Fruit fly (Drosophila melanogaster) whole organism, embryonic: ENCODE measurements around the gene CG17660.
A peak's percentile ranks its signal among the peaks of the same experiment; 100 is the strongest.

Experiments
- B-H1 ChIP-seq: fragments of 200-800 bp; sonication (Bioruptor generic); IDR thresholded peaks from 3 replicates; pipeline ENCODE4 v1.3.6; 2022; ENCODE audit warnings: missing biosample characterization, missing genetic modification characterization
- CG10959 ChIP-seq: fragments of 200-800 bp; sonication (Bioruptor generic); IDR thresholded peaks from 2 replicates; pipeline ENCODE4 v1.3.6; 2022; ENCODE audit warnings: missing biosample characterization, missing genetic modification characterization
- CG12104 ChIP-seq: fragments of 200-800 bp; sonication (Bioruptor generic); optimal IDR thresholded peaks from 3 replicates; lab custom pipeline; 2016; ENCODE audit warnings: missing biosample characterization, missing genetic modification characterization
- CG12155 ChIP-seq: fragments of 200-800 bp; sonication (Bioruptor generic); optimal IDR thresholded peaks from 3 replicates; lab custom pipeline; 2016; ENCODE audit warnings: missing biosample characterization, missing genetic modification characterization
- CG1233 ChIP-seq: fragments of 200-800 bp; sonication (Bioruptor generic); optimal IDR thresholded peaks from 4 replicates; lab custom pipeline; 2018; ENCODE audit warnings: missing biosample characterization, mild to moderate bottlenecking, missing genetic modification characterization
- CG12391 ChIP-seq: fragments of 200-800 bp; sonication (Bioruptor generic); optimal IDR thresholded peaks from 3 replicates; lab custom pipeline; 2018; ENCODE audit warnings: missing biosample characterization, mild to moderate bottlenecking, missing genetic modification characterization, moderate library complexity
- CG14860 ChIP-seq: fragments of 200-800 bp; sonication (Bioruptor generic); IDR thresholded peaks from 3 replicates; pipeline ENCODE4 v1.3.6; 2022; ENCODE audit warnings: missing biosample characterization, missing genetic modification characterization; ENCODE audit not compliant: partially characterized antibody
- CG15073 ChIP-seq: fragments of 200-800 bp; sonication (Bioruptor generic); optimal IDR thresholded peaks from 2 replicates; lab custom pipeline; 2016; ENCODE audit warnings: missing biosample characterization, missing genetic modification characterization
- CG15269 ChIP-seq: fragments of 200-800 bp; sonication (Bioruptor generic); optimal IDR thresholded peaks from 2 replicates; lab custom pipeline; 2018; ENCODE audit warnings: missing biosample characterization, mild to moderate bottlenecking, missing genetic modification characterization, moderate library complexity
- CG15479 ChIP-seq: fragments of 200-800 bp; sonication (Bioruptor generic); optimal IDR thresholded peaks from 3 replicates; lab custom pipeline; 2019; ENCODE audit warnings: missing biosample characterization, mild to moderate bottlenecking, missing genetic modification characterization, moderate library complexity
- CG17912 ChIP-seq: fragments of 200-800 bp; sonication (Bioruptor generic); optimal IDR thresholded peaks from 2 replicates; lab custom pipeline; 2018; ENCODE audit warnings: missing biosample characterization, mild to moderate bottlenecking, missing genetic modification characterization
- CG32772 ChIP-seq: fragments of 200-800 bp; sonication (Bioruptor generic); IDR thresholded peaks from 2 replicates; pipeline ENCODE4 v1.3.6; 2022; ENCODE audit warnings: missing biosample characterization, missing genetic modification characterization
- CG33557 ChIP-seq: fragments of 200-800 bp; sonication (Bioruptor generic); optimal IDR thresholded peaks from 2 replicates; lab custom pipeline; 2019; ENCODE audit warnings: missing biosample characterization, mild to moderate bottlenecking, missing genetic modification characterization, moderate library complexity
- CG34376 ChIP-seq: fragments of 200-800 bp; sonication (Bioruptor generic); optimal IDR thresholded peaks from 2 replicates; lab custom pipeline; 2018; ENCODE audit warnings: missing biosample characterization, mild to moderate bottlenecking, missing genetic modification characterization
- CG3726 ChIP-seq: fragments of 200-800 bp; sonication (Bioruptor generic); IDR thresholded peaks from 3 replicates; pipeline ENCODE4, ENCODE4 v1.3.6; 2022; ENCODE audit warnings: missing biosample characterization, missing genetic modification characterization
- CG3847 ChIP-seq: fragments of 200-800 bp; sonication (Bioruptor generic); IDR thresholded peaks from 2 replicates; pipeline ENCODE4 v1.3.6; 2022; ENCODE audit warnings: missing biosample characterization, missing genetic modification characterization
- CG6272 ChIP-seq: fragments of 200-800 bp; sonication (Bioruptor generic); IDR thresholded peaks from 2 replicates; pipeline ENCODE4 v1.3.6; 2022; ENCODE audit warnings: missing biosample characterization, missing genetic modification characterization
- Deaf1 ChIP-seq: fragments of 200-800 bp; optimal IDR thresholded peaks from 3 replicates; lab custom pipeline; 2019; ENCODE audit warnings: missing biosample characterization, mild to moderate bottlenecking, missing genetic modification characterization, moderate library complexity
- Fer3 ChIP-seq: fragments of 200-800 bp; sonication (Bioruptor generic); optimal IDR thresholded peaks from 2 replicates; lab custom pipeline; 2018; ENCODE audit warnings: missing biosample characterization, mild to moderate bottlenecking, missing genetic modification characterization, moderate library complexity
- Hr39 ChIP-seq: fragments of >200 bp; optimal IDR thresholded peaks from 2 replicates; lab custom pipeline; 2017
- Hr51 ChIP-seq, 2 experiments: fragments of 200-800 bp; sonication (Bioruptor generic); optimal IDR thresholded peaks; 2 replicates in 1 of 2; 3 replicates in 1 of 2; lab custom pipeline; 2016 to 2018; ENCODE audit warnings: missing biosample characterization in 2 of 2, missing genetic modification characterization in 2 of 2, mild to moderate bottlenecking in 1 of 2, moderate library complexity in 1 of 2
- NK7.1 ChIP-seq: fragments of 200-800 bp; sonication (Bioruptor generic); optimal IDR thresholded peaks from 3 replicates; lab custom pipeline; 2016; ENCODE audit warnings: missing biosample characterization, missing genetic modification characterization
- NfI ChIP-seq: fragments of 200-800 bp; sonication (Bioruptor generic); optimal IDR thresholded peaks from 3 replicates; lab custom pipeline; 2018; ENCODE audit warnings: missing biosample characterization, mild to moderate bottlenecking, missing genetic modification characterization, moderate library complexity
- Rfx ChIP-seq: fragments of 200-800 bp; sonication (Bioruptor generic); IDR thresholded peaks from 2 replicates; pipeline ENCODE4 v1.3.6; 2022; ENCODE audit warnings: missing biosample characterization, missing genetic modification characterization
- Scr ChIP-seq: fragments of 200-800 bp; sonication (Bioruptor generic); IDR thresholded peaks from 2 replicates; pipeline ENCODE4 v1.3.6; 2022; ENCODE audit warnings: missing biosample characterization, missing genetic modification characterization; ENCODE audit not compliant: partially characterized antibody
- Six4 ChIP-seq: fragments of 200-800 bp; sonication (Bioruptor generic); optimal IDR thresholded peaks from 2 replicates; lab custom pipeline; 2016; ENCODE audit warnings: missing biosample characterization, missing genetic modification characterization
- Ssrp ChIP-seq: fragments of 200-800 bp; sonication (Bioruptor generic); optimal IDR thresholded peaks from 2 replicates; lab custom pipeline; 2018; ENCODE audit warnings: missing biosample characterization, mild to moderate bottlenecking, missing genetic modification characterization, moderate library complexity
- abd-A ChIP-seq: fragments of 200-800 bp; sonication (Bioruptor generic); optimal IDR thresholded peaks from 3 replicates; lab custom pipeline; 2019; ENCODE audit warnings: missing biosample characterization, mild to moderate bottlenecking, missing genetic modification characterization, moderate library complexity
- aop ChIP-seq: fragments of 200-800 bp; sonication (Bioruptor generic); IDR thresholded peaks from 2 replicates; pipeline ENCODE4 v1.3.6; 2022; ENCODE audit warnings: missing biosample characterization, missing genetic modification characterization
- bbx ChIP-seq: fragments of 200-800 bp; sonication (Bioruptor generic); IDR thresholded peaks from 2 replicates; pipeline ENCODE4 v1.3.6; 2022; ENCODE audit warnings: missing biosample characterization, missing genetic modification characterization; ENCODE audit not compliant: partially characterized antibody
- chinmo ChIP-seq: fragments of 200-800 bp; sonication (Bioruptor generic); IDR thresholded peaks from 4 replicates; pipeline ENCODE4 v1.3.6; 2022; ENCODE audit warnings: missing biosample characterization, missing genetic modification characterization; ENCODE audit not compliant: partially characterized antibody
- disco-r ChIP-seq: fragments of 200-800 bp; sonication (Bioruptor generic); optimal IDR thresholded peaks from 2 replicates; lab custom pipeline; 2016; ENCODE audit warnings: missing biosample characterization, missing genetic modification characterization
- dmrt11E ChIP-seq: fragments of 200-800 bp; sonication (Bioruptor generic); optimal IDR thresholded peaks from 3 replicates; lab custom pipeline; 2018; ENCODE audit warnings: missing biosample characterization, mild to moderate bottlenecking, missing genetic modification characterization, moderate library complexity
- dmrt99B ChIP-seq: fragments of 200-800 bp; sonication (Bioruptor generic); optimal IDR thresholded peaks from 2 replicates; lab custom pipeline; 2018; ENCODE audit warnings: missing biosample characterization, mild to moderate bottlenecking, missing genetic modification characterization, moderate library complexity
- dpn ChIP-seq, 2 experiments: fragments of 200-800 bp; sonication (Bioruptor generic); optimal IDR thresholded peaks; 3 replicates each; lab custom pipeline; 2016; ENCODE audit warnings: missing biosample characterization in 2 of 2, missing genetic modification characterization in 2 of 2
- hkb ChIP-seq, 2 experiments: fragments of 200-800 bp in 1 of 2; fragments of >200 bp in 1 of 2; sonication (Bioruptor generic) in 1 of 2; IDR thresholded peaks in 1 of 2; optimal IDR thresholded peaks in 1 of 2; 2 replicates each; pipeline versions ENCODE4 v1.3.6 to Lab custom; 2017 to 2022; ENCODE audit warnings: missing biosample characterization in 1 of 2, missing genetic modification characterization in 1 of 2
- klu ChIP-seq: fragments of 200-800 bp; sonication (Bioruptor generic); IDR thresholded peaks from 2 replicates; pipeline ENCODE4 v1.3.6; 2022; ENCODE audit warnings: missing biosample characterization, missing genetic modification characterization
- mam ChIP-seq: fragments of 200-800 bp; sonication (Bioruptor generic); optimal IDR thresholded peaks from 3 replicates; lab custom pipeline; 2016; ENCODE audit warnings: missing biosample characterization, missing genetic modification characterization
- nerfin-1 ChIP-seq: fragments of 200-800 bp; sonication (Bioruptor generic); optimal IDR thresholded peaks from 3 replicates; lab custom pipeline; 2019; ENCODE audit warnings: missing biosample characterization, mild to moderate bottlenecking, missing genetic modification characterization, moderate library complexity
- pan ChIP-seq, 4 experiments: fragments of >200 bp in 3 of 4; fragments of 200-800 bp in 1 of 4; sonication (Bioruptor generic) in 1 of 4; optimal IDR thresholded peaks in 3 of 4; IDR thresholded peaks in 1 of 4; 2 replicates each; pipeline versions ENCODE4 v1.3.6 to Lab custom; 2017 to 2022; ENCODE audit warnings: missing biosample characterization in 2 of 4, missing genetic modification characterization in 2 of 4, mixed read lengths in 1 of 4
- pb ChIP-seq: fragments of 200-800 bp; sonication (Bioruptor generic); optimal IDR thresholded peaks from 3 replicates; lab custom pipeline; 2016; ENCODE audit warnings: missing biosample characterization, missing genetic modification characterization
- peb ChIP-seq: fragments of 200-800 bp; sonication (Bioruptor generic); IDR thresholded peaks from 2 replicates; pipeline ENCODE4 v1.3.6; 2022; ENCODE audit warnings: missing biosample characterization, missing genetic modification characterization
- pnt ChIP-seq: fragments of 200-800 bp; sonication (Bioruptor generic); optimal IDR thresholded peaks from 3 replicates; lab custom pipeline; 2016; ENCODE audit warnings: missing biosample characterization, missing genetic modification characterization
- pzg ChIP-seq: fragments of 200-800 bp; sonication (Bioruptor generic); optimal IDR thresholded peaks from 3 replicates; lab custom pipeline; 2018; ENCODE audit warnings: missing biosample characterization, mild to moderate bottlenecking, missing genetic modification characterization, moderate library complexity
- sd ChIP-seq: fragments of 200-800 bp; sonication (Bioruptor generic); optimal IDR thresholded peaks from 3 replicates; lab custom pipeline; 2018; ENCODE audit warnings: missing biosample characterization, mild to moderate bottlenecking, missing genetic modification characterization, moderate library complexity
- tap ChIP-seq: fragments of 200-800 bp; optimal IDR thresholded peaks from 3 replicates; lab custom pipeline; 2019; ENCODE audit warnings: missing biosample characterization, mild to moderate bottlenecking, missing genetic modification characterization, moderate library complexity
- vfl ChIP-seq: fragments of 200-800 bp; sonication (Bioruptor generic); optimal IDR thresholded peaks from 2 replicates; lab custom pipeline; 2016; ENCODE audit warnings: missing biosample characterization, missing genetic modification characterization
- wdn ChIP-seq: fragments of 200-800 bp; sonication (Bioruptor generic); IDR thresholded peaks from 2 replicates; pipeline ENCODE4 v1.3.6; 2022; ENCODE audit warnings: missing biosample characterization, missing genetic modification characterization

Gene CG17660

dm6 chr2L:1723135-1723936 lies 13.1 kb upstream of the CG17660 start (continued):
- TF ChIP-seq CG14860 (GFP tag; lab: Robert Waterston, UW) (no peak), CG3847 (GFP tag; lab: Robert Waterston, UW) (no peak), CG12155 (GFP tag; lab: Kevin White, UChicago) (no peak), dmrt11E (no peak), Hr51 (GFP tag; optimal IDR thresholded peaks at IDR 0.05; lab: Kevin White, UChicago) (peak in 1 of 2 experiments; percentile 33), CG12104 (GFP tag; lab: Kevin White, UChicago) (peak; percentile 8), CG15479 (GFP tag; lab: Kevin White, UChicago) (no peak), Six4 (GFP tag; lab: Kevin White, UChicago) (no peak), vfl (no peak), chinmo (GFP tag; lab: Robert Waterston, UW) (peak; percentile 43; the same call in 1 of the 4 replicates), klu (no peak), tap (no peak), peb (no peak), NK7.1 (GFP tag; lab: Kevin White, UChicago) (no peak), sd (tag; lab: Kevin White, UChicago) (peak; percentile 50), CG12391 (tag; lab: Kevin White, UChicago) (peak; percentile 18), CG32772 (no peak), dmrt99B (no peak), hkb (optimal IDR thresholded peaks at IDR 0.05; lab: Kevin White, UChicago) (no peak), hkb (GFP tag; IDR thresholded peaks at IDR 0.05; lab: Robert Waterston, UW) (no peak), pnt (GFP tag; lab: Kevin White, UChicago) (no peak), CG3726 (no peak), Fer3 (tag; lab: Kevin White, UChicago) (peak; percentile 11), NfI (peak; percentile 39), CG6272 (no peak), Ssrp (tag; lab: Kevin White, UChicago) (no peak), wdn (GFP tag; lab: Robert Waterston, UW) (no peak), CG10959 (GFP tag; lab: Robert Waterston, UW) (no peak), CG33557 (GFP tag; lab: Kevin White, UChicago) (no peak), pzg (no peak), aop (GFP tag; lab: Robert Waterston, UW) (no peak), disco-r (GFP tag; lab: Kevin White, UChicago) (no peak), mam (GFP tag; lab: Kevin White, UChicago) (no peak), nerfin-1 (tag; lab: Kevin White, UChicago) (peak; percentile 12), Hr39 (lab: Kevin White, UChicago) (no peak), Deaf1 (tag; lab: Kevin White, UChicago) (peak; percentile 37), pan (optimal IDR thresholded peaks at IDR 0.05; lab: Kevin White, UChicago) (no peak), pan (GFP tag; optimal IDR thresholded peaks at IDR 0.05 in 1 of 2, IDR thresholded peaks at IDR 0.05 in 1 of 2) (peak in 1 of 2 experiments; percentile 13), pb (GFP tag; lab: Kevin White, UChicago) (no peak), CG15073 (GFP tag; lab: Kevin White, UChicago) (no peak), dpn (GFP tag; optimal IDR thresholded peaks at IDR 0.05; lab: Kevin White, UChicago) (peak; percentile 5 to 17), Rfx (GFP tag; lab: Robert Waterston, UW) (peak; percentile 40), CG34376 (GFP tag; lab: Kevin White, UChicago) (no peak), Scr (GFP tag; lab: Robert Waterston, UW) (no peak), CG17912 (GFP tag; lab: Kevin White, UChicago) (peak; percentile 5), abd-A (tag; lab: Kevin White, UChicago) (peak; percentile 70), bbx (no peak), B-H1 (no peak), CG15269 (tag; lab: Kevin White, UChicago) (peak; percentile 50), CG1233 (GFP tag; lab: Kevin White, UChicago) (peak; percentile 14)
